Worm (Caenorhabditis elegans): ENCODE results near the gene sap-140.

sap-140 gene

ce11 chrIII:7478932-7479331 is 20.6 kb upstream of the sap-140 start:
- TF ChIP-seq mef-2 (tag; optimal IDR thresholded peaks at IDR 0.05), result no peak
- no peak for TF ChIP-seq C16A3.4 (tag; optimal IDR thresholded peaks at IDR 0.05)
- no peak for TF ChIP-seq unc-130 (tag; optimal IDR thresholded peaks at IDR 0.05)
- TF ChIP-seq nhr-237 (tag; optimal IDR thresholded peaks at IDR 0.05), result no peak
- TF ChIP-seq tlp-1 (tag; optimal IDR thresholded peaks at IDR 0.05), result peak; percentile 53
- TF ChIP-seq sptf-1 (tag; optimal IDR thresholded peaks at IDR 0.05), result no peak
- no peak for TF ChIP-seq sup-37 (GFP tag; optimal IDR thresholded peaks at IDR 0.05)
- no peak for TF ChIP-seq pqm-1 (tag; optimal IDR thresholded peaks at IDR 0.05)
- TF ChIP-seq lin-14 (GFP tag; optimal IDR thresholded peaks at IDR 0.05), result peak; percentile 5
- TF ChIP-seq ztf-4 (tag; optimal IDR thresholded peaks at IDR 0.05), result no peak
- no peak for TF ChIP-seq pax-3 (tag; optimal IDR thresholded peaks at IDR 0.05)
- TF ChIP-seq unc-98 (GFP tag; IDR thresholded peaks at IDR 0.05), result no peak
- TF ChIP-seq blmp-1 (tag; optimal IDR thresholded peaks at IDR 0.05), result peak; percentile 39
- peak in 1 of 2 experiments; percentile 4 for TF ChIP-seq lin-35 (GFP tag; optimal IDR thresholded peaks at IDR 0.05)
- TF ChIP-seq hpl-2 (GFP tag; optimal IDR thresholded peaks at IDR 0.05), result no peak
- TF ChIP-seq elt-2 (tag; optimal IDR thresholded peaks at IDR 0.05), result peak; percentile 89

ce11 chrIII:7484765-7485164 is 14.8 kb upstream of the sap-140 start:
- TF ChIP-seq rnt-1 (tag; optimal IDR thresholded peaks at IDR 0.05) (no peak), zag-1 (tag; optimal IDR thresholded peaks at IDR 0.05) (no peak), lsy-2 (tag; optimal IDR thresholded peaks at IDR 0.05) (no peak), C16A3.4 (tag; optimal IDR thresholded peaks at IDR 0.05) (no peak), nhr-19 (GFP tag; conservative IDR thresholded peaks at IDR 0.05) (no peak), hlh-4 (tag; optimal IDR thresholded peaks at IDR 0.05) (no peak), irx-1 (tag; optimal IDR thresholded peaks at IDR 0.05) (no peak), ztf-4 (tag; optimal IDR thresholded peaks at IDR 0.05) (no peak), nhr-12 (tag; optimal IDR thresholded peaks at IDR 0.05) (no peak), dpl-1 (GFP tag; optimal IDR thresholded peaks at IDR 0.05) (no peak), isw-1 (GFP tag; IDR thresholded peaks at IDR 0.05) (no peak)

ce11 chrIII:7488303-7488702 is 11.2 kb upstream of the sap-140 start:
- TF ChIP-seq C34B4.2 (tag; optimal IDR thresholded peaks at IDR 0.05) (no peak), hlh-4 (tag; optimal IDR thresholded peaks at IDR 0.05) (no peak), ztf-11 (tag; optimal IDR thresholded peaks at IDR 0.05) (no peak), pax-3 (tag; optimal IDR thresholded peaks at IDR 0.05) (no peak), dsc-1 (tag; optimal IDR thresholded peaks at IDR 0.05) (no peak), sup-37 (GFP tag; optimal IDR thresholded peaks at IDR 0.05) (no peak), unc-86 (tag; optimal IDR thresholded peaks at IDR 0.05) (no peak), aly-2 (tag; optimal IDR thresholded peaks at IDR 0.05) (no peak), lin-35 (GFP tag; optimal IDR thresholded peaks at IDR 0.05) (peak in 1 of 2 experiments; percentile 12), sox-4 (tag; optimal IDR thresholded peaks at IDR 0.05) (no peak), nhr-77 (tag; optimal IDR thresholded peaks at IDR 0.05) (peak; percentile 15), isw-1 (GFP tag; IDR thresholded peaks at IDR 0.05) (no peak), nhr-85 (tag) (peak; percentile 96), mep-1 (tag; optimal IDR thresholded peaks at IDR 0.05) (peak; percentile 59), nhr-28 (tag; optimal IDR thresholded peaks at IDR 0.05) (no peak), ces-1 (GFP tag; optimal IDR thresholded peaks at IDR 0.05) (no peak), vab-15 (tag; optimal IDR thresholded peaks at IDR 0.05) (no peak), ceh-88 (GFP tag; IDR thresholded peaks at IDR 0.05) (no peak), zag-1 (tag; optimal IDR thresholded peaks at IDR 0.05) (no peak), nhr-20 (tag; optimal IDR thresholded peaks at IDR 0.05) (peak; percentile 78), tbx-2 (tag; optimal IDR thresholded peaks at IDR 0.05) (peak; percentile 37), snu-23 (GFP tag; optimal IDR thresholded peaks at IDR 0.05) (peak; percentile 76), tlp-1 (tag; optimal IDR thresholded peaks at IDR 0.05) (no peak), pag-3 (tag; optimal IDR thresholded peaks at IDR 0.05; ENCODE audit: borderline replicate concordance, insufficient read depth) (peak; percentile 99), fkh-10 (GFP tag; optimal IDR thresholded peaks at IDR 0.05) (no peak), ceh-90 (tag; optimal IDR thresholded peaks at IDR 0.05) (no peak), ets-5 (GFP tag; IDR thresholded peaks at IDR 0.05) (no peak), fkh-4 (tag; optimal IDR thresholded peaks at IDR 0.05; ENCODE audit: borderline replicate concordance) (no peak), efl-1 (optimal IDR thresholded peaks at IDR 0.05) (peak in 1 of 2 experiments; percentile 3), efl-1 (GFP tag; optimal IDR thresholded peaks at IDR 0.05 in 1 of 2) (peak in 1 of 2 experiments; percentile 6), blmp-1 (tag; optimal IDR thresholded peaks at IDR 0.05) (peak; percentile 91), unc-130 (tag; optimal IDR thresholded peaks at IDR 0.05) (peak; percentile 32), snpc-4 (tag; optimal IDR thresholded peaks at IDR 0.05) (no peak), xbp-1 (tag; optimal IDR thresholded peaks at IDR 0.05) (peak; percentile 5), nhr-47 (tag; optimal IDR thresholded peaks at IDR 0.05) (peak; percentile 22)

Data from whole organism, L1 larva.